Fruit fly (Drosophila melanogaster): ENCODE data around the gene shep.

shep gene

dm6 chr3L:5187572-5187934 is 90.2 kb downstream of the shep start (continued):
- TF ChIP-seq bowl (GFP tag; IDR thresholded peaks at IDR 0.05): no peak
- no peak for TF ChIP-seq corto (GFP tag; optimal IDR thresholded peaks at IDR 0.05)
- TF ChIP-seq CG18011 (GFP tag; optimal IDR thresholded peaks at IDR 0.05): no peak
- TF ChIP-seq CG31441 (GFP tag; IDR thresholded peaks at IDR 0.05): no peak
- TF ChIP-seq lola (GFP tag; optimal IDR thresholded peaks at IDR 0.05): peak in 1 of 3 experiments; percentile 62
- TF ChIP-seq Dp (GFP tag; optimal IDR thresholded peaks at IDR 0.05): no peak
- TF ChIP-seq grau (tag; optimal IDR thresholded peaks at IDR 0.05): peak; percentile 66
- no peak for TF ChIP-seq Dll (GFP tag; IDR thresholded peaks at IDR 0.05; ENCODE audit: partially characterized antibody)
- TF ChIP-seq slp2 (GFP tag; optimal IDR thresholded peaks at IDR 0.05): peak; percentile 52
- no peak for TF ChIP-seq CG11398 (GFP tag; optimal IDR thresholded peaks at IDR 0.05)
- no peak for TF ChIP-seq klu (GFP tag; IDR thresholded peaks at IDR 0.05)
- no peak for TF ChIP-seq CG8359 (GFP tag; optimal IDR thresholded peaks at IDR 0.05; ENCODE audit: borderline replicate concordance)
- no peak for TF ChIP-seq CG11723 (GFP tag; optimal IDR thresholded peaks at IDR 0.05)
- no peak for TF ChIP-seq cad (GFP tag; optimal IDR thresholded peaks at IDR 0.05)
- TF ChIP-seq CG10321 (GFP tag; IDR thresholded peaks at IDR 0.05): no peak
- no peak for TF ChIP-seq gcm2 (GFP tag; optimal IDR thresholded peaks at IDR 0.05)
- no peak for TF ChIP-seq fd102C (GFP tag; optimal IDR thresholded peaks at IDR 0.05)
- TF ChIP-seq Mes4 (GFP tag; optimal IDR thresholded peaks at IDR 0.05): peak; percentile 48
- peak; percentile 68 for TF ChIP-seq CG10366 (GFP tag; IDR thresholded peaks at IDR 0.05)
- TF ChIP-seq so (GFP tag; IDR thresholded peaks at IDR 0.05): no peak
- TF ChIP-seq CG7372 (GFP tag; IDR thresholded peaks at IDR 0.05): 0 out of 2 replicates have a peak, but pooled peaks have one; percentile 8
- TF ChIP-seq CG14710 (tag; optimal IDR thresholded peaks at IDR 0.05): peak; percentile 46
- no peak for TF ChIP-seq ac (GFP tag; optimal IDR thresholded peaks at IDR 0.05)
- peak; percentile 29 for TF ChIP-seq shn (GFP tag; optimal IDR thresholded peaks at IDR 0.05)
- no peak for TF ChIP-seq CG6175 (GFP tag; IDR thresholded peaks at IDR 0.05)
- TF ChIP-seq Camta (GFP tag; optimal IDR thresholded peaks at IDR 0.05): peak; percentile 51
- no peak for TF ChIP-seq CTCF (GFP tag; optimal IDR thresholded peaks at IDR 0.05)
- no peak for TF ChIP-seq her (GFP tag; optimal IDR thresholded peaks at IDR 0.05)
- no peak for TF ChIP-seq CG1832 (GFP tag; optimal IDR thresholded peaks at IDR 0.05)
- no peak for TF ChIP-seq pum (GFP tag; optimal IDR thresholded peaks at IDR 0.05)
- no peak for TF ChIP-seq wek (GFP tag; optimal IDR thresholded peaks at IDR 0.05)
- peak; percentile 23; the same call in 1 of the 2 replicates for TF ChIP-seq Atf6 (GFP tag; IDR thresholded peaks at IDR 0.05)
- TF ChIP-seq Aef1 (GFP tag; IDR thresholded peaks at IDR 0.05): peak; percentile 40; the same call in 2 of the 3 replicates
- peak; percentile 12 for TF ChIP-seq CG13123 (GFP tag; optimal IDR thresholded peaks at IDR 0.05)
- no peak for TF ChIP-seq mld (GFP tag; IDR thresholded peaks at IDR 0.05; ENCODE audit: partially characterized antibody)
- peak; percentile 55; the same call in 2 of the 3 replicates for TF ChIP-seq Mrtf (GFP tag; IDR thresholded peaks at IDR 0.05)
- TF ChIP-seq psq (GFP tag; optimal IDR thresholded peaks at IDR 0.05): no peak
- peak; percentile 79 for TF ChIP-seq nmo (GFP tag; optimal IDR thresholded peaks at IDR 0.05)
- peak; percentile 23 for TF ChIP-seq CG8281 (tag; optimal IDR thresholded peaks at IDR 0.05)
- no peak; the same call in 2 of the 3 replicates for TF ChIP-seq CG2889 (GFP tag; IDR thresholded peaks at IDR 0.05)
- no peak for TF ChIP-seq CG3995 (GFP tag; optimal IDR thresholded peaks at IDR 0.05)
- TF ChIP-seq Neu2 (GFP tag; optimal IDR thresholded peaks at IDR 0.05; ENCODE audit: borderline replicate concordance): no peak
- peak; percentile 63 for TF ChIP-seq row (GFP tag; IDR thresholded peaks at IDR 0.05)
- TF ChIP-seq trh (GFP tag; optimal IDR thresholded peaks at IDR 0.05): no peak
- no peak for TF ChIP-seq ab (GFP tag; optimal IDR thresholded peaks at IDR 0.05)
- TF ChIP-seq btn (GFP tag; optimal IDR thresholded peaks at IDR 0.05): no peak
- TF ChIP-seq CG10267 (tag; optimal IDR thresholded peaks at IDR 0.05): peak; percentile 21
- no peak for TF ChIP-seq HmgZ (tag; optimal IDR thresholded peaks at IDR 0.05)
- TF ChIP-seq CG10209 (GFP tag; optimal IDR thresholded peaks at IDR 0.05): peak; percentile 28
- TF ChIP-seq Ada2b (GFP tag; IDR thresholded peaks at IDR 0.05): 0 out of 2 replicates have a peak, but pooled peaks have one; percentile 26
- peak; percentile 33 to 66 for TF ChIP-seq chif (GFP tag; optimal IDR thresholded peaks at IDR 0.05)
- TF ChIP-seq kni (GFP tag; optimal IDR thresholded peaks at IDR 0.05): no peak

All from whole organism, embryonic.